Worm (Caenorhabditis elegans): ENCODE measurements around the gene gegf-1.

ce11 chrIV:119792-120191, 37.9 kb downstream of the gegf-1 start:
- TF ChIP-seq dao-5 (tag; optimal IDR thresholded peaks at IDR 0.05), result no peak
- no peak for TF ChIP-seq him-1 (tag; optimal IDR thresholded peaks at IDR 0.05)
